Worm (Caenorhabditis elegans) whole organism, midembryonic: ENCODE measurements around the gene str-252.

Source experiments
- T22C8.4 ChIP-seq: fragments of 200-800 bp; sonication (Bioruptor generic); IDR thresholded peaks from 2 replicates; pipeline ENCODE4 v1.3.6; 2022; ENCODE audit warnings: missing genetic modification characterization, missing compliant biosample characterization
- cog-1 ChIP-seq: sonication (generic microtip); optimal IDR thresholded peaks from 2 replicates; lab custom pipeline; 2016; ENCODE audit warnings: missing genetic modification characterization, missing compliant biosample characterization
- flt-1 ChIP-seq: fragments of 200-800 bp; sonication (Bioruptor generic); IDR thresholded peaks from 2 replicates; pipeline ENCODE4 v1.3.6; 2022; ENCODE audit warnings: missing genetic modification characterization, missing compliant biosample characterization
- klf-2 ChIP-seq: fragments of 200-800 bp; sonication (Bioruptor generic); conservative IDR thresholded peaks from 2 replicates; pipeline ENCODE4 v1.3.6; 2022; ENCODE audit warnings: missing genetic modification reagents, missing genetic modification characterization, missing compliant biosample characterization
- tab-1 ChIP-seq: fragments of 200-800 bp; sonication (Bioruptor generic); IDR thresholded peaks from 2 replicates; pipeline ENCODE4 v1.3.6; 2022; ENCODE audit warnings: missing genetic modification characterization, missing compliant biosample characterization
- ztf-23 ChIP-seq: fragments of 200-800 bp; sonication (Bioruptor generic); IDR thresholded peaks from 2 replicates; pipeline ENCODE4 v1.3.6; 2022; ENCODE audit warnings: missing genetic modification reagents, missing genetic modification characterization, missing compliant biosample characterization

DNA sequence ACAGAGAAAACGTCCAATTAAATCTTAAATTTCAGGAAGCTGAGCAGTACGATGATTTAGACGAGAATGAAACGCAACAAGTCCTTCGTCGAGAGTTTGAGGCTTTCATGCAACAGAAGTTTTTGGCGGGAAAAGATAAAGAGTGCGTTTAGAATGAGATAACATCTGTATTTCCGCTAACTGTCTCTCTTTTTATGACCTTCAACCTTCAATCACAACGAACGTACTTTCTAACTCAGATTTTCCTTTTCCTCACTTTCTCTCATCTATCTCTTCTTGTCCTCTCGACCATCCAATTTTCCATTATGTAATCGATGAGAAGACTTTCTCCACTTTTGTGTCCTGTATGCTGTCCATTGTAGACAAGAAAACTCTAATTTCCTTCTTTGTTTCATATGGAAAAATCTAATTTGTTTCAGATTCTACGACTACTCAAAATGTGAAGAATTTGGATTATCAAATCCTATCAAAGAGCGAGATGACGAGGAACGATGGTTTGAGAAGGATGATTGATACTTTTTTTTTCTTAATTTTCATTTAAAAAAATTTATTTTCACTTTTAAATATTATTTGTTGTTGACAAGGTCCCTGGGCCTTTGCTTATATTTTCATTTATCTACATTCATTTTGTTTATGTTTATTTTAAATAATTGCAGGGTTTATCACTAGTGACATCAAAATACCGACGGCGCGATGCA is 47.1 kb downstream of the str-252 start, which contains the start of gene sao-1:
- TF ChIP-seq T22C8.4 (no peak), flt-1 (GFP tag; lab: Robert Waterston, UW) (no peak), tab-1 (GFP tag; lab: Robert Waterston, UW) (no peak), klf-2 (GFP tag; lab: Robert Waterston, UW) (no peak), cog-1 (tag; lab: Kevin White, UChicago) (no peak), ztf-23 (GFP tag; lab: Robert Waterston, UW) (no peak)
